Worm (Caenorhabditis elegans) whole organism, L2 larva: ENCODE results near the gene ttc-4.

Experiments
- dmd-4 ChIP-seq: sonication (generic microtip); optimal IDR thresholded peaks from 2 replicates; lab custom pipeline; 2017; ENCODE audit warnings: missing biosample characterization, missing genetic modification characterization
- elt-1 ChIP-seq: fragments of 150-350 bp; optimal IDR thresholded peaks from 2 replicates; lab custom pipeline; 2014; ENCODE audit warnings: missing biosample characterization, missing genetic modification characterization
- fos-1 ChIP-seq: fragments of 150-350 bp; optimal IDR thresholded peaks from 2 replicates; lab custom pipeline; 2014; ENCODE audit warnings: missing biosample characterization, missing genetic modification characterization
- gmeb-1 ChIP-seq: fragments of 150-350 bp; optimal IDR thresholded peaks from 2 replicates; lab custom pipeline; 2014; ENCODE audit warnings: missing biosample characterization, missing genetic modification characterization
- lin-13 ChIP-seq: fragments of 150-350 bp; optimal IDR thresholded peaks from 2 replicates; lab custom pipeline; 2014; ENCODE audit warnings: missing biosample characterization, missing genetic modification reagents, missing genetic modification characterization
- lsy-2 ChIP-seq, 2 experiments: fragments of 150-350 bp in 1 of 2; sonication (generic microtip) in 1 of 2; optimal IDR thresholded peaks; 2 replicates each; lab custom pipeline; 2014 to 2017; ENCODE audit warnings: missing biosample characterization in 2 of 2, missing genetic modification characterization in 2 of 2
- mab-5 ChIP-seq: fragments of 150-350 bp; optimal IDR thresholded peaks from 2 replicates; lab custom pipeline; 2014; ENCODE audit warnings: missing biosample characterization, missing genetic modification characterization
- nhr-10 ChIP-seq: sonication (generic microtip); optimal IDR thresholded peaks from 2 replicates; lab custom pipeline; 2017; ENCODE audit warnings: missing biosample characterization, missing genetic modification characterization
- nhr-129 ChIP-seq: fragments of 150-350 bp; optimal IDR thresholded peaks from 2 replicates; lab custom pipeline; 2014; ENCODE audit warnings: missing biosample characterization, missing genetic modification characterization
- nhr-21 ChIP-seq: fragments of 150-350 bp; optimal IDR thresholded peaks from 2 replicates; lab custom pipeline; 2014; ENCODE audit warnings: missing biosample characterization, missing genetic modification characterization
- nhr-6 ChIP-seq: fragments of 150-350 bp; optimal IDR thresholded peaks from 2 replicates; lab custom pipeline; 2014; ENCODE audit warnings: missing biosample characterization, missing genetic modification characterization
- nhr-77 ChIP-seq: fragments of 150-350 bp; optimal IDR thresholded peaks from 2 replicates; lab custom pipeline; 2014; ENCODE audit warnings: missing biosample characterization, missing genetic modification characterization
- sma-3 ChIP-seq: sonication (generic microtip); optimal IDR thresholded peaks from 2 replicates; lab custom pipeline; 2016; ENCODE audit warnings: missing genetic modification reagents, missing genetic modification characterization, missing compliant biosample characterization
- unc-62 ChIP-seq: fragments of 150-350 bp; optimal IDR thresholded peaks from 2 replicates; lab custom pipeline; 2014; ENCODE audit warnings: missing biosample characterization, missing genetic modification reagents, missing genetic modification characterization

ttc-4 gene

DNA sequence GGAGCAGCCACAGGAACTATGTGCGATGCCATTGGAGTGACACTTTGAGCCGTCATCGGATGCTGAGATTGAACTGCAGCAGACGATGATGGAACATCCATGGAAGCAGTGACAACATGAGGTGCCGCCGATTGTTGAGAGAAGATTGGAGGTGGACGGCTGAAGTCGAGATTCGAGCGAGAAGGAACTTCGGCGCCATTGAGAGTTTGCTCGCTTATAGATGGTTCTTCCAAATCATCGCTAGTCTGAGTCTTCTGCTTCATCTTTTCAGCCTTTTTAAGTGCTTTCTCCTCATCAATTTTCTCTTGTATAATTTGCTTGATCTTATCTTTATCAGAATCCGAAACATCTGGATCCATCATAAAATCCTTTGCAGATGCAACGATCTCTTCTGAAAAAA lies 47.6 kb downstream of the ttc-4 start:
- TF ChIP-seq lin-13 (GFP tag; lab: Kevin White, UChicago) (no peak), nhr-129 (tag; lab: Kevin White, UChicago) (no peak), fos-1 (tag; lab: Kevin White, UChicago) (no peak), mab-5 (no peak), sma-3 (GFP tag; lab: Kevin White, UChicago) (no peak), dmd-4 (tag; lab: Kevin White, UChicago) (no peak), unc-62 (GFP tag; lab: Kevin White, UChicago) (no peak), nhr-6 (tag; lab: Kevin White, UChicago) (no peak), nhr-10 (tag; lab: Kevin White, UChicago) (no peak), nhr-21 (tag; lab: Kevin White, UChicago) (no peak), lsy-2 (tag; optimal IDR thresholded peaks at IDR 0.05; lab: Kevin White, UChicago) (no peak), nhr-77 (tag; lab: Kevin White, UChicago) (no peak), gmeb-1 (tag; lab: Kevin White, UChicago) (no peak), elt-1 (tag; lab: Kevin White, UChicago) (no peak)
